Fruit fly (Drosophila melanogaster): ENCODE measurements around the gene mtgo.

mtgo gene

DNA sequence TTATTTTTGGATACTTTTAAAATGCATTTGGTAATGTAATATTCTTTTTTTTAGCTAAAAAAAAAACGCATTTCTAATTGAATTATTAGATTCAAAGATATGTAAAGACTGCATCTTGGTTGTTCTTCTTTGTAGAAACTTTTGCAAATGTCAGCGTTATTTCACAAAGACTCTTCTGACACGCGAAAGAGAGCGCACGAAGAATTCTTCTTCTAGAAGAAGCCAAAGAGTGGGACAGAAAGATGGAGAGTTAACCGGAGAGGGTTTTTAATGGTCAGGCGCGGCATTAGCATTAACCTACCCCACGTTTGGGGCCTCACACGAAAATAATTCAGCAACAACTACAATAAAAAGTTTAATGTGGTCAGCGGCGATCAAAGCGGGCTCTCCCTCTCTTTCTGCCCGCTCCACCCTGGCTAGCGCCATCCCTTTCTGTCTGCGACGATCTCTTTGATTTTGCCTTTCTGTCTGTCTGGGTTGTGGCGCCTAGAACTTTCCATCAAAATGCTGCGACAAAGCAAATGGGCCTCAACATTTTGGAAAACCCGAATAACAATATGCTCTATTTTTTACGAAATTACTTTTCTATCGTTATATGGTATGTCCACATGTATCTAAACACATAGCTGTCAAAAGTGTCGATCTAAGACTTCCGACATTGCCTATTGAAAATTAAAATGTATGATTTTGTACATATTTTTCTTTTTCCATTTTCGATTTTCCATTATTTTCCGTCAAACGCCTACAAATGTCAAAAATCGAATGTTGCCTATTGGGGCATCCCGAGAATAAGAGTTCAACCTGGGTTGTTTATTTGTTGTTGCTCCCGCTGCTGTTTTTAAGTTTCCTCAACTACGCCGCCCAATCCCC, 24.1 kb upstream of the mtgo start (continued):
- peak; percentile 73; the same call in 3 of the 4 replicates for TF ChIP-seq chinmo (GFP tag; IDR thresholded peaks at IDR 0.05; ENCODE audit: partially characterized antibody)
- no peak for TF ChIP-seq CG9609 (GFP tag; optimal IDR thresholded peaks at IDR 0.05)
- no peak for TF ChIP-seq ato (GFP tag; IDR thresholded peaks at IDR 0.05; ENCODE audit: partially characterized antibody)
- no peak for TF ChIP-seq CG4820 (GFP tag; optimal IDR thresholded peaks at IDR 0.05)
- TF ChIP-seq zf30C (GFP tag; optimal IDR thresholded peaks at IDR 0.05): no peak
- no peak for TF ChIP-seq Mes4 (GFP tag; optimal IDR thresholded peaks at IDR 0.05)
- no peak for TF ChIP-seq Awh (GFP tag; IDR thresholded peaks at IDR 0.05)
- TF ChIP-seq Asciz (GFP tag; optimal IDR thresholded peaks at IDR 0.05): no peak
- no peak for TF ChIP-seq so (GFP tag; IDR thresholded peaks at IDR 0.05)
- TF ChIP-seq Ravus (GFP tag; IDR thresholded peaks at IDR 0.05): no peak
- TF ChIP-seq tio (GFP tag; optimal IDR thresholded peaks at IDR 0.05): no peak
- TF ChIP-seq CG32767 (GFP tag; IDR thresholded peaks at IDR 0.05): no peak
- TF ChIP-seq Hmx (GFP tag; optimal IDR thresholded peaks at IDR 0.05): no peak
- no peak for TF ChIP-seq CG9876 (GFP tag; optimal IDR thresholded peaks at IDR 0.05)
- TF ChIP-seq Atf3 (GFP tag; optimal IDR thresholded peaks at IDR 0.05): no peak
- TF ChIP-seq slou (GFP tag; optimal IDR thresholded peaks at IDR 0.05): no peak
- no peak for TF ChIP-seq Dref (GFP tag; IDR thresholded peaks at IDR 0.05)
- TF ChIP-seq CG30431 (GFP tag; optimal IDR thresholded peaks at IDR 0.05): no peak
- peak; percentile 17 for TF ChIP-seq phol (tag; optimal IDR thresholded peaks at IDR 0.05)
- TF ChIP-seq stc (GFP tag; IDR thresholded peaks at IDR 0.05): no peak
- no peak for TF ChIP-seq CG1647 (GFP tag; optimal IDR thresholded peaks at IDR 0.05)
- TF ChIP-seq CG32532 (GFP tag; IDR thresholded peaks at IDR 0.05): 0 out of 2 replicates have a peak, but pooled peaks have one; percentile 10
- no peak for TF ChIP-seq nau (GFP tag; optimal IDR thresholded peaks at IDR 0.05)
- no peak for TF ChIP-seq nerfin-1 (tag; optimal IDR thresholded peaks at IDR 0.05)
- no peak for TF ChIP-seq jumu (GFP tag; optimal IDR thresholded peaks at IDR 0.05)
- no peak for TF ChIP-seq Spps (tag; optimal IDR thresholded peaks at IDR 0.05)
- no peak for TF ChIP-seq CG8089 (GFP tag; optimal IDR thresholded peaks at IDR 0.05)
- no peak for TF ChIP-seq scrt (GFP tag; optimal IDR thresholded peaks at IDR 0.05)
- peak; percentile 92 for TF ChIP-seq Med (GFP tag)
- no peak for TF ChIP-seq CG8281 (tag; optimal IDR thresholded peaks at IDR 0.05)
- no peak for TF ChIP-seq sens-2 (GFP tag; IDR thresholded peaks at IDR 0.05)
- TF ChIP-seq MBD-R2 (GFP tag; IDR thresholded peaks at IDR 0.05): no peak
- TF ChIP-seq dimm (GFP tag; IDR thresholded peaks at IDR 0.05): no peak
- TF ChIP-seq CG4854 (GFP tag; optimal IDR thresholded peaks at IDR 0.05): no peak
- TF ChIP-seq BtbVII (GFP tag; optimal IDR thresholded peaks at IDR 0.05): no peak
- no peak for TF ChIP-seq CG11398 (GFP tag; optimal IDR thresholded peaks at IDR 0.05)
- TF ChIP-seq CG4707 (GFP tag; optimal IDR thresholded peaks at IDR 0.05): no peak
- TF ChIP-seq Atf-2 (GFP tag; optimal IDR thresholded peaks at IDR 0.05): no peak
- TF ChIP-seq CG13123 (GFP tag; optimal IDR thresholded peaks at IDR 0.05): no peak
- no peak for TF ChIP-seq p53 (GFP tag; optimal IDR thresholded peaks at IDR 0.05)
- no peak for TF ChIP-seq Gsc (GFP tag; IDR thresholded peaks at IDR 0.05)
- no peak for TF ChIP-seq NC2α (GFP tag; optimal IDR thresholded peaks at IDR 0.05)
- TF ChIP-seq CG1024 (GFP tag; IDR thresholded peaks at IDR 0.05): no peak
- TF ChIP-seq CoRest (tag; optimal IDR thresholded peaks at IDR 0.05): no peak
- TF ChIP-seq Xbp1 (GFP tag; optimal IDR thresholded peaks at IDR 0.05): no peak
- no peak for TF ChIP-seq HLH4C (GFP tag; IDR thresholded peaks at IDR 0.05; ENCODE audit: partially characterized antibody)
- no peak for TF ChIP-seq da (GFP tag; optimal IDR thresholded peaks at IDR 0.05)
- TF ChIP-seq CG17186 (GFP tag; optimal IDR thresholded peaks at IDR 0.05): no peak
- no peak for TF ChIP-seq CG13624 (GFP tag; optimal IDR thresholded peaks at IDR 0.05)
- TF ChIP-seq chif (GFP tag; optimal IDR thresholded peaks at IDR 0.05): no peak

All from whole organism, embryonic.